Worm (Caenorhabditis elegans): ENCODE data around the gene irld-18.
"Not testable (repeated sequence)": the region's sequence is repeated elsewhere in the genome, so short reads cannot be mapped to it uniquely, and the experiment has no call there.

irld-18 gene

DNA sequence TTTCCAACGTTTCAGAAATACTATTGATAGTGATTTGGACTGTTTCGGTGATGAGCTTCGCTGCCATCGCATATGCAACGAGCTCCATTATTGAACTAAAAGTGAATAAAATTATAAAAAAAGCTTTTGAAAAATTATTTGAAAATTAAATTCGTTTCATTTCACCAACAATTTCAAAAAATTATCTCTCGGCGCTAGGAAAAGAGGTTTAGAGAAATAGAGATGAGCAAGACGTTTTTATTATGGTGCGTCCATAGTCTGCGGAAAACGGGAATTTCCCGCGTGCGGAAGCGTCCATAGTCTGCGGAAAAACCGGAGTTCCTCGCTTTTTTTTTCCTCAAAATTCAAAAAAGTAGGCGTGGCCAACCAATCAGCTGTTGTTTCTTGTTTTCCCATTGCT, 29.0 kb downstream of the irld-18 start, which contains the start of gene pals-30:
pals-30 (minus strand) TSS at position 101 of the 400 bp plus-strand sequence.
- TF ChIP-seq gmeb-2, ceh-2, sdc-2 (tag; optimal IDR thresholded peaks at IDR 0.05): not testable (repeated sequence)

DNA sequence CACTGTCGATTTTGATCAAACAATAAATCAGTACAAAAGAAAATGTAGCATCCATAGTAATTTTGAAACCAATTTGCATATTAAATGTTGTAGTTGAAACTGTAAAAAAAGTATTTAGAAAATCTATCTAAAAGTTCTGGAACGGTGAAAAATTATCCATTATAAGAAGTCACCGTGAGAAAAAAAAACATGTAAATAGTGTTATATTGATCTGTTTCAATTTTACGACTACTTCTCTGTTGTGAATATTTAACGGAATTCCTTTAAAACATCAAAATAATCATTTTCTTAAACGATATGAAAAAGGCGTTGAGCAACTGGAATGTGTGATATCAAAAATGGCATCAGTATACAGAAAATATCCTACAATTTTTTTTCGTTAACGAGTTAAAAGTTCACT, 31.5 kb downstream of the irld-18 start, which contains the start of gene T27E7.9:
T27E7.9 (minus strand) TSS at position 101 of the 400 bp plus-strand sequence.
- TF ChIP-seq dmd-4 (tag; optimal IDR thresholded peaks at IDR 0.05; ENCODE audit: borderline replicate concordance), result no peak
- no peak for TF ChIP-seq unc-86 (tag; optimal IDR thresholded peaks at IDR 0.05)
- no peak for TF ChIP-seq ztf-16 (tag; optimal IDR thresholded peaks at IDR 0.05)
- TF ChIP-seq odd-2 (tag; optimal IDR thresholded peaks at IDR 0.05), result no peak
- no peak for TF ChIP-seq sox-4 (tag; optimal IDR thresholded peaks at IDR 0.05)
- no peak for TF ChIP-seq sox-2 (GFP tag; IDR thresholded peaks at IDR 0.05)
- no peak for TF ChIP-seq C38D4.7 (GFP tag; optimal IDR thresholded peaks at IDR 0.05)
- TF ChIP-seq pag-3 (tag; optimal IDR thresholded peaks at IDR 0.05; ENCODE audit: borderline replicate concordance), result no peak
- no peak for TF ChIP-seq pros-1 (tag; optimal IDR thresholded peaks at IDR 0.05)
- TF ChIP-seq hlh-6 (tag; optimal IDR thresholded peaks at IDR 0.05), result no peak
- TF ChIP-seq mec-3 (tag; optimal IDR thresholded peaks at IDR 0.05; ENCODE audit: borderline replicate concordance), result no peak
- TF ChIP-seq ref-2 (tag; optimal IDR thresholded peaks at IDR 0.05), result no peak
- TF ChIP-seq ahr-1 (tag; optimal IDR thresholded peaks at IDR 0.05), result no peak
- no peak for TF ChIP-seq sdc-2 (tag; optimal IDR thresholded peaks at IDR 0.05)
- no peak for TF ChIP-seq T23F11.4 (GFP tag; optimal IDR thresholded peaks at IDR 0.05)
- TF ChIP-seq K02D7.2 (tag; optimal IDR thresholded peaks at IDR 0.05), result no peak
- TF ChIP-seq pqm-1 (tag; optimal IDR thresholded peaks at IDR 0.05), result no peak
- TF ChIP-seq madf-2 (tag; optimal IDR thresholded peaks at IDR 0.05), result no peak

DNA sequence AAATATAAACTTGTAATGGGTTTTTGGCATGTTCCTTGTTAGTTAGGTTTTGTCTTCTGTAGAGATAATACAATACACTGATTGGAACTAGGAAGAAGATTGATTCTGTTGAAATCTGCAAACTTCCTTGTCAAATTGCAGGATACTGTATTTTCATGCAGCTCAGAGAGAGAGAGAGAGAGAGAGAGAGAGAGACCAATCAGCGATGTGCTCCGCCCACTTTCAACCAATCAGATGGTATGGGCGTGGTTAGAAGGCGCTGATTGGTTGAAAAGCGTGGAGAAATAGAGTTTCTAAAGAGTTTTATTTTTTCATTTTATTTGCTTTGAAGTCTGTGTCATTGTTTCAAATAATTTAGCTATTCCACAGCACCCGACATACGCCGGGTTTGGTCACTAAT, 33.5 kb downstream of the irld-18 start:
- TF ChIP-seq sdc-2 (tag; optimal IDR thresholded peaks at IDR 0.05) (no peak), elt-2 (tag; optimal IDR thresholded peaks at IDR 0.05) (no peak), C08G9.2 (tag; optimal IDR thresholded peaks at IDR 0.05) (no peak), nfya-1 (tag; optimal IDR thresholded peaks at IDR 0.05) (peak; percentile 93), syd-9 (tag; optimal IDR thresholded peaks at IDR 0.05) (no peak), tbx-7 (tag; optimal IDR thresholded peaks at IDR 0.05) (no peak), che-1 (tag; optimal IDR thresholded peaks at IDR 0.05) (no peak)

DNA sequence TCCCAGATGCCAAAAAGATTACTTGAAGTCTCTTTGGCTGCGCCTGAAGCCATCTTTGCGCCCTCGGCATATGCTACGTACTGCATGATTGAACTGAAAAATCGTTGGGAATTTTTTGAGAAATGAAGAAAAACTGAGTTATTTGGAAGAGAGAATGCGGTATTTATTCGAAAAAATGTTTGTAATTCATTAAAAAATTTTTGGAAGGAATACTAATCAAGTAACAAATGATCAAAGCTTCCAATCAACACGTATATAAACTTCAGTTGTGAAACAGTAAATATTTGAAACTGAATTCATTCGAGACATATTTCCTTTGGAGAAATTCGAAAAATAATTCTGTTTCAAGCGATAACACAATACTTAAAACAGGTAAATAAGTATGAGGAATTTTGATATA, 38.3 kb downstream of the irld-18 start, which contains the start of gene pals-29:
pals-29 (minus strand) TSS at position 101 of the 400 bp plus-strand sequence.
- TF ChIP-seq odd-2 (tag; optimal IDR thresholded peaks at IDR 0.05), result no peak
- TF ChIP-seq ceh-45 (GFP tag; IDR thresholded peaks at IDR 0.05), result no peak
- TF ChIP-seq K09A11.1 (tag; optimal IDR thresholded peaks at IDR 0.05; ENCODE audit: insufficient read depth), result no peak
- no peak for TF ChIP-seq hlh-6 (tag; optimal IDR thresholded peaks at IDR 0.05)
- no peak for TF ChIP-seq npax-4 (tag; optimal IDR thresholded peaks at IDR 0.05)
- TF ChIP-seq pha-2 (tag; optimal IDR thresholded peaks at IDR 0.05), result no peak
- no peak for TF ChIP-seq C08G9.2 (tag; optimal IDR thresholded peaks at IDR 0.05)
- no peak for TF ChIP-seq ztf-16 (tag; optimal IDR thresholded peaks at IDR 0.05)
- no peak for TF ChIP-seq elt-2 (tag; optimal IDR thresholded peaks at IDR 0.05)
- no peak for TF ChIP-seq nfya-1 (tag; optimal IDR thresholded peaks at IDR 0.05)
- no peak for TF ChIP-seq F13H6.1 (tag; optimal IDR thresholded peaks at IDR 0.05)
- no peak for TF ChIP-seq ceh-14 (tag; optimal IDR thresholded peaks at IDR 0.05)
- no peak for TF ChIP-seq fax-1 (tag; optimal IDR thresholded peaks at IDR 0.05)
- TF ChIP-seq zip-5 (tag; optimal IDR thresholded peaks at IDR 0.05), result no peak
- TF ChIP-seq ceh-30 (tag; optimal IDR thresholded peaks at IDR 0.05), result no peak
- TF ChIP-seq sdc-2 (tag; optimal IDR thresholded peaks at IDR 0.05), result no peak
- TF ChIP-seq hlh-30 (tag; optimal IDR thresholded peaks at IDR 0.05; ENCODE audit: insufficient read depth), result no peak
- no peak for TF ChIP-seq elt-4 (tag; optimal IDR thresholded peaks at IDR 0.05)
